Worm (Caenorhabditis elegans) whole organism, midembryonic: ENCODE measurements around the gene snt-7.

Experiments
- med-1 ChIP-seq: sonication (generic microtip); optimal IDR thresholded peaks from 2 replicates; lab custom pipeline; 2017; ENCODE audit warnings: missing genetic modification characterization, mild to moderate bottlenecking, missing compliant biosample characterization, antibody characterized with exemption, missing genetic modification reagents; ENCODE audit not compliant: insufficient read depth
- ref-1 ChIP-seq: fragments of 200-800 bp; sonication (Bioruptor generic); conservative IDR thresholded peaks from 2 replicates; pipeline ENCODE4 v1.3.6; 2022; ENCODE audit warnings: missing genetic modification reagents, missing genetic modification characterization, missing compliant biosample characterization
- tab-1 ChIP-seq: fragments of 200-800 bp; sonication (Bioruptor generic); IDR thresholded peaks from 2 replicates; pipeline ENCODE4 v1.3.6; 2022; ENCODE audit warnings: missing genetic modification characterization, missing compliant biosample characterization

ce11 chrX:15160923-15161322, 38.0 kb downstream of the snt-7 start:
- no peak for TF ChIP-seq med-1 (GFP tag; lab: Kevin White, UChicago)
- no peak for TF ChIP-seq tab-1 (GFP tag; lab: Robert Waterston, UW)
- no peak for TF ChIP-seq ref-1
